Worm (Caenorhabditis elegans) whole organism, L4 larva: ENCODE measurements around the gene C55B6.7.

ENCODE experiments used
- F10B5.3 ChIP-seq: sonication (generic microtip); optimal IDR thresholded peaks from 2 replicates; lab custom pipeline; 2016; ENCODE audit warnings: mild to moderate bottlenecking, missing genetic modification characterization, missing compliant biosample characterization
- T26A8.4 ChIP-seq: fragments of 200-800 bp; sonication (Bioruptor generic); IDR thresholded peaks from 2 replicates; pipeline ENCODE4 v1.3.6; 2022; ENCODE audit warnings: missing genetic modification characterization, missing compliant biosample characterization
- Y105C5A.15 ChIP-seq: fragments of 200-800 bp; sonication (Bioruptor generic); IDR thresholded peaks from 2 replicates; pipeline ENCODE4 v1.3.6; 2022; ENCODE audit warnings: missing genetic modification characterization, missing compliant biosample characterization
- Y75B8A.6 ChIP-seq: fragments of 200-800 bp; sonication (Bioruptor generic); IDR thresholded peaks from 2 replicates; pipeline ENCODE4 v1.3.6; 2022; ENCODE audit warnings: missing genetic modification reagents, missing genetic modification characterization, missing compliant biosample characterization
- ZK337.2 ChIP-seq: fragments of 200-800 bp; sonication (Bioruptor generic); IDR thresholded peaks from 2 replicates; pipeline ENCODE4 v1.3.6; 2022; ENCODE audit warnings: missing genetic modification reagents, missing genetic modification characterization, missing compliant biosample characterization
- aha-1 ChIP-seq: fragments of 150-350 bp; peaks from one replicate; lab custom pipeline; 2014; ENCODE audit warnings: missing biosample characterization, missing genetic modification characterization
- ceh-32 ChIP-seq: sonication (generic microtip); optimal IDR thresholded peaks from 2 replicates; lab custom pipeline; 2016; ENCODE audit warnings: mild to moderate bottlenecking, missing genetic modification characterization, missing compliant biosample characterization; ENCODE audit not compliant: poor library complexity
- ceh-44 ChIP-seq: fragments of 200-800 bp; sonication (Bioruptor generic); IDR thresholded peaks from 2 replicates; pipeline ENCODE4 v1.3.6; 2022; ENCODE audit warnings: missing genetic modification reagents, missing genetic modification characterization, missing compliant biosample characterization
- daf-16 ChIP-seq, 3 experiments: sonication (generic microtip); optimal IDR thresholded peaks; 2 replicates each; lab custom pipeline; 2016 to 2017; ENCODE audit warnings: missing genetic modification characterization in 3 of 3, missing genetic modification reagents in 3 of 3, mild to moderate bottlenecking in 2 of 3, missing compliant biosample characterization in 2 of 3, missing biosample characterization in 1 of 3, moderate library complexity in 1 of 3
- daf-19 ChIP-seq: fragments of 200-800 bp; sonication (Bioruptor generic); conservative IDR thresholded peaks from 2 replicates; pipeline ENCODE4 v1.3.6; 2022; ENCODE audit warnings: missing genetic modification characterization, missing compliant biosample characterization
- dmd-6 ChIP-seq: fragments of 200-800 bp; sonication (Bioruptor generic); IDR thresholded peaks from 2 replicates; pipeline ENCODE4 v1.3.6; 2022; ENCODE audit warnings: missing genetic modification reagents, missing genetic modification characterization, missing compliant biosample characterization
- dmd-8 ChIP-seq: fragments of 200-800 bp; sonication (Bioruptor generic); IDR thresholded peaks from 2 replicates; pipeline ENCODE4 v1.3.6; 2022; ENCODE audit warnings: missing genetic modification characterization, missing compliant biosample characterization
- dve-1 ChIP-seq: sonication (generic microtip); optimal IDR thresholded peaks from 2 replicates; lab custom pipeline; 2017; ENCODE audit warnings: antibody characterized with exemption, mild to moderate bottlenecking, missing genetic modification characterization, missing compliant biosample characterization; ENCODE audit not compliant: insufficient read depth
- hlh-11 ChIP-seq: fragments of 200-800 bp; sonication (Bioruptor generic); optimal IDR thresholded peaks from 2 replicates; lab custom pipeline; 2018; ENCODE audit warnings: mild to moderate bottlenecking, missing genetic modification characterization, missing compliant biosample characterization
- hlh-30 ChIP-seq: sonication (generic microtip); optimal IDR thresholded peaks from 2 replicates; lab custom pipeline; 2017; ENCODE audit warnings: antibody characterized with exemption, mild to moderate bottlenecking, missing genetic modification characterization, missing compliant biosample characterization; ENCODE audit not compliant: insufficient read depth
- lin-13 ChIP-seq: fragments of 150-350 bp; optimal IDR thresholded peaks from 2 replicates; lab custom pipeline; 2014; ENCODE audit warnings: missing biosample characterization, missing genetic modification reagents, missing genetic modification characterization
- lin-15B ChIP-seq: fragments of 150-350 bp; sonication (generic microtip); optimal IDR thresholded peaks from 3 replicates; lab custom pipeline; 2014; ENCODE audit warnings: missing biosample characterization, missing genetic modification characterization
- madf-5 ChIP-seq, 2 experiments: fragments of 200-800 bp; sonication (Bioruptor generic); IDR thresholded peaks; 2 replicates each; pipeline ENCODE4 v1.3.6; 2022; ENCODE audit warnings: missing compliant biosample characterization in 2 of 2, missing genetic modification characterization in 2 of 2
- madf-9 ChIP-seq: fragments of 200-800 bp; sonication (Bioruptor generic); conservative IDR thresholded peaks from 2 replicates; pipeline ENCODE4 v1.3.6; 2022; ENCODE audit warnings: missing genetic modification reagents, missing genetic modification characterization, missing compliant biosample characterization
- mdl-1 ChIP-seq, 2 experiments: fragments of 150-350 bp in 1 of 2; sonication (generic microtip) in 1 of 2; optimal IDR thresholded peaks; 2 replicates each; lab custom pipeline; 2014 to 2017; ENCODE audit warnings: missing biosample characterization in 2 of 2, missing genetic modification characterization in 2 of 2
- mep-1 ChIP-seq: fragments of 150-350 bp; sonication (generic microtip); optimal IDR thresholded peaks from 3 replicates; lab custom pipeline; 2014; ENCODE audit warnings: missing biosample characterization, missing genetic modification characterization
- nhr-10 ChIP-seq: fragments of 150-350 bp; optimal IDR thresholded peaks from 2 replicates; lab custom pipeline; 2014; ENCODE audit warnings: missing biosample characterization, missing genetic modification characterization
- nhr-102 ChIP-seq: sonication (generic microtip); optimal IDR thresholded peaks from 2 replicates; lab custom pipeline; 2016; ENCODE audit warnings: mild to moderate bottlenecking, missing genetic modification characterization, moderate library complexity, missing compliant biosample characterization
- nhr-237 ChIP-seq: sonication (generic microtip); optimal IDR thresholded peaks from 2 replicates; lab custom pipeline; 2017; ENCODE audit warnings: missing biosample characterization, missing genetic modification characterization
- nhr-25 ChIP-seq: sonication (generic microtip); optimal IDR thresholded peaks from 2 replicates; lab custom pipeline; 2017; ENCODE audit warnings: missing genetic modification characterization, mild to moderate bottlenecking, missing compliant biosample characterization, antibody characterized with exemption, moderate library complexity, borderline replicate concordance; ENCODE audit not compliant: insufficient read depth
- nhr-28 ChIP-seq: fragments of 150-350 bp; optimal IDR thresholded peaks from 2 replicates; lab custom pipeline; 2014; ENCODE audit warnings: missing biosample characterization, missing genetic modification characterization
- nhr-48 ChIP-seq: sonication (generic microtip); optimal IDR thresholded peaks from 2 replicates; lab custom pipeline; 2016; ENCODE audit warnings: mild to moderate bottlenecking, missing genetic modification characterization, missing compliant biosample characterization
- nhr-77 ChIP-seq: fragments of 150-350 bp; optimal IDR thresholded peaks from 2 replicates; lab custom pipeline; 2014; ENCODE audit warnings: missing biosample characterization, missing genetic modification characterization
- pha-4 ChIP-seq, 2 experiments: fragments of 150-350 bp in 1 of 2; fragments of 200-800 bp in 1 of 2; sonication (Bioruptor generic) in 1 of 2; IDR thresholded peaks in 1 of 2; optimal IDR thresholded peaks in 1 of 2; 2 replicates each; pipeline versions ENCODE4 v1.3.6 to Lab custom; 2014 to 2022; ENCODE audit warnings: missing genetic modification characterization in 2 of 2, missing genetic modification reagents in 2 of 2, missing biosample characterization in 1 of 2, missing compliant biosample characterization in 1 of 2
- php-3 ChIP-seq: fragments of 200-800 bp; sonication (Bioruptor generic); IDR thresholded peaks from 2 replicates; pipeline ENCODE4 v1.3.6; 2022; ENCODE audit warnings: missing genetic modification reagents, missing genetic modification characterization, missing compliant biosample characterization
- pqm-1 ChIP-seq: sonication (generic microtip); optimal IDR thresholded peaks from 2 replicates; lab custom pipeline; 2017; ENCODE audit warnings: missing biosample characterization, missing genetic modification characterization
- snpc-4 ChIP-seq: fragments of 150-350 bp; optimal IDR thresholded peaks from 2 replicates; lab custom pipeline; 2014; ENCODE audit warnings: missing biosample characterization, missing genetic modification characterization
- tra-1 ChIP-seq: fragments of 200-800 bp; sonication (Bioruptor generic); IDR thresholded peaks from 2 replicates; pipeline ENCODE4 v1.3.6; 2022; ENCODE audit warnings: missing genetic modification reagents, missing genetic modification characterization, missing compliant biosample characterization
- unc-62 ChIP-seq, 3 experiments: fragments of 150-350 bp in 1 of 3; sonication (generic microtip); optimal IDR thresholded peaks in 2 of 3; peaks in 1 of 3; 1 replicate in 1 of 3; 2 replicates in 2 of 3; lab custom pipeline; 2014 to 2017; ENCODE audit warnings: missing biosample characterization in 3 of 3, missing genetic modification characterization in 3 of 3, missing genetic modification reagents in 3 of 3, missing genotype in 1 of 3
- zfp-3 ChIP-seq: fragments of 200-800 bp; sonication (Bioruptor generic); conservative IDR thresholded peaks from 2 replicates; pipeline ENCODE4 v1.3.6; 2022; ENCODE audit warnings: missing genetic modification reagents, missing genetic modification characterization, missing compliant biosample characterization
- zip-11 ChIP-seq: fragments of 200-800 bp; sonication (Bioruptor generic); IDR thresholded peaks from 2 replicates; pipeline ENCODE4 v1.3.6; 2022; ENCODE audit warnings: missing genetic modification characterization, missing compliant biosample characterization
- ztf-7 ChIP-seq: fragments of 150-350 bp; optimal IDR thresholded peaks from 2 replicates; lab custom pipeline; 2014; ENCODE audit warnings: missing biosample characterization, missing genetic modification characterization

C55B6.7 gene

DNA sequence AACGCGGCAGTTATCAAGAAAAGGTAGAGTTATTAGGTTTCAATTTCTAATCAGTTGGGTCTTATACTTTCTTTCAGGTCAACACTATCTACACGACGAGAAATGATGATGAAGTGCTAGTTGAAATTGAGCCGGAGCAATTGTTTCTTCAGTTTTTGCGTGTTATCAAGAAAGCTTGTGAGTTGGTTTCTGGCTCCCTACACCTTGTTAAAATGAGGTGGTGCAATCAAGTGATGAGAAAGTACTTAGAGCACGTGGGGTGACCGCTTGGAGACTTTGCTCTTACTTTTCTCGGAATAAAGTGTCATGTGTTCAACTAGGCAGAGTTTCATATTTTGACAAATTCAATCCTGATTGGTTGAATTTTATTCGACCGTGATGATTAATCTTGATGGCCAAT, 8.7 kb upstream of the C55B6.7 start:
- TF ChIP-seq mdl-1 (tag; optimal IDR thresholded peaks at IDR 0.05; lab: Kevin White, UChicago) (no peak), nhr-28 (peak; percentile 9), pqm-1 (peak; percentile 89), daf-19 (GFP tag; lab: Robert Waterston, UW) (no peak), madf-9 (no peak), zfp-3 (GFP tag; lab: Robert Waterston, UW) (0 out of 2 replicates have a peak, but pooled peaks have one; percentile 32), tra-1 (no peak), Y105C5A.15 (GFP tag; lab: Robert Waterston, UW) (no peak), lin-13 (GFP tag; lab: Kevin White, UChicago) (peak; percentile 18), php-3 (GFP tag; lab: Robert Waterston, UW) (0 out of 2 replicates have a peak, but pooled peaks have one; percentile 40), unc-62 (GFP tag; optimal IDR thresholded peaks at IDR 0.05 in 1 of 2; lab: Kevin White, UChicago) (peak in 1 of 2 experiments; percentile 87), unc-62 (tag; optimal IDR thresholded peaks at IDR 0.05; lab: Kevin White, UChicago) (no peak), nhr-102 (tag; lab: Kevin White, UChicago) (peak; percentile 29), dmd-6 (GFP tag; lab: Robert Waterston, UW) (peak; percentile 64), Y75B8A.6 (GFP tag; lab: Robert Waterston, UW) (no peak), nhr-237 (tag; lab: Kevin White, UChicago) (no peak), hlh-30 (tag; lab: Kevin White, UChicago) (peak; percentile 49), pha-4 (GFP tag; IDR thresholded peaks at IDR 0.05; lab: Robert Waterston, UW) (no peak), pha-4 (tag; optimal IDR thresholded peaks at IDR 0.05; lab: Kevin White, UChicago) (no peak), mep-1 (tag; lab: Kevin White, UChicago) (peak; percentile 3), aha-1 (tag; lab: Kevin White, UChicago) (peak; percentile 29), dve-1 (tag; lab: Kevin White, UChicago) (peak; percentile 55), ztf-7 (tag; lab: Kevin White, UChicago) (peak; percentile 52), F10B5.3 (tag; lab: Kevin White, UChicago) (no peak), snpc-4 (tag; lab: Kevin White, UChicago) (no peak), daf-16 (GFP tag; optimal IDR thresholded peaks at IDR 0.05; lab: Kevin White, UChicago) (no peak), daf-16 (tag; optimal IDR thresholded peaks at IDR 0.05; lab: Kevin White, UChicago) (peak; percentile 79), nhr-25 (tag; lab: Kevin White, UChicago) (no peak), nhr-10 (peak; percentile 22), nhr-48 (tag; lab: Kevin White, UChicago) (peak; percentile 58), nhr-77 (peak; percentile 33), hlh-11 (tag; lab: Kevin White, UChicago) (peak; percentile 71), ceh-44 (GFP tag; lab: Robert Waterston, UW) (no peak), madf-5 (GFP tag; IDR thresholded peaks at IDR 0.05; lab: Robert Waterston, UW) (no peak), ceh-32 (tag; lab: Kevin White, UChicago) (no peak)

DNA sequence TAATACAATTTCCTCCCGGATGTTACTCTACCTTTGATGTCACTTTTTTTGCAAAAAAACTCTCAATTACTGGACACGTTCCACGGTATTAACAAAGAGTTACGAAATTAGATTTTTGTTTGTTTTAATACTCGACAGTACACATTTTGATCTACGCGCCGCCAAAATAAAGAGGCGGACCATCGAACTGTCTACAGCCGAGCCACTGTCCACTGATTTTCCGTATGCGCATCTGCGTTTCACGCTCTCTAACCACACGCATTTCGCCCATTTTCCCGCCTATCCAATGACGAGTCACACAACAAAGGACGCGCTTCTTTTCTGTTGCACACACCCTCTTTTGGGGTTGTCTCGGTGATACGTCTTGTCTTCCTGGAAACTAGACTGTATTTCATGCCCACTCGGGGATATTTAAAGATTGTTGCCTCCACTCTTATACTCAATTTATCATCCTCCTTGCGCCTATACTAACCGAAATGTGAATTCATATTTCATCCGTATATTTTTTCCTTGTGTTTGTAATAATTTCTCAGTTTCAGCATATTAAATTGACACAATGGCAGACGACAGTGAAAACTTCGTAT, 8.1 kb upstream of the C55B6.7 start, which contains the start of gene C55B6.1:
Gene C55B6.1 (plus strand): TSS at position 534 of the 584 bp plus-strand sequence.
- TF ChIP-seq dmd-8 (GFP tag; lab: Robert Waterston, UW): no peak
- peak in 1 of 2 experiments; percentile 76 for TF ChIP-seq unc-62 (GFP tag; optimal IDR thresholded peaks at IDR 0.05 in 1 of 2; lab: Kevin White, UChicago)
- TF ChIP-seq unc-62 (tag; optimal IDR thresholded peaks at IDR 0.05; lab: Kevin White, UChicago): no peak
- no peak for TF ChIP-seq nhr-28
- TF ChIP-seq F10B5.3 (tag; lab: Kevin White, UChicago): no peak
- peak; percentile 91 for TF ChIP-seq aha-1 (tag; lab: Kevin White, UChicago)
- no peak for TF ChIP-seq zip-11 (GFP tag; lab: Robert Waterston, UW)
- TF ChIP-seq lin-15B (tag; lab: Kevin White, UChicago): no peak
- no peak for TF ChIP-seq ZK337.2
- no peak for TF ChIP-seq T26A8.4 (GFP tag; lab: Robert Waterston, UW)
- no peak for TF ChIP-seq daf-19 (GFP tag; lab: Robert Waterston, UW)
